Worm (Caenorhabditis elegans): ENCODE measurements around the gene str-69.

- no peak for TF ChIP-seq ama-1 (optimal IDR thresholded peaks at IDR 0.05)
- no peak for TF ChIP-seq nhr-11 (tag; optimal IDR thresholded peaks at IDR 0.05)
- TF ChIP-seq eor-1 (tag; optimal IDR thresholded peaks at IDR 0.05) = no peak
- no peak for TF ChIP-seq tbx-2 (tag; optimal IDR thresholded peaks at IDR 0.05)
These were observed 1.6 kb downstream of the str-69 start, which contains the start of gene str-66 for ce11 chrV:3104134-3104533.
